Fruit fly (Drosophila melanogaster): ENCODE results near the gene RpL13.

DNA sequence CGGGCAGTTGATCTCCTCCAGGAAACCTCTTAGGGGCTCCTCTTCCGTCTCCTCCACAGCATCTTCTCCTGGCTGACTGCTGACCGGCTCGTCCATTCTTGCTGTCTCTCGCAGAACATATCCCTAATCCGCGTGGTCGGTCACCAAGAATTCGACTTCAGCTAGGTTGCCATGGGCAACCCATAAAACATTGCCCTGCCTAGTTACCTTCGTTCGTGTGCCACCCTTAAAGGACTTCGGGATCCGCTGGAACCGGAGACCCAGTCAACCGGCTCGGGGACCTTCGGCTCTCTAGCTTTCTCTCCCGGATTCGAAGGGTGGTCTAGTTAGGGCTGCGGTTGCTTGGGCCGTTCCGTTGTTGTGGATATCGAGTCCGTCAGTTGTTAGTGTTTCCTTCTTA, 42.3 kb upstream of the RpL13 start, which contains the start of the genes TbCMF46 and CG42366:
- no peak for TF ChIP-seq CTCF (optimal IDR thresholded peaks at IDR 0.05)
- TF ChIP-seq CG8478 (optimal IDR thresholded peaks at IDR 0.05) = no peak

Data from S2 (cell line).